Worm (Caenorhabditis elegans) whole organism, L4/young adult: ENCODE data around the gene nhr-103.

Experiments used
- W03F9.2 ChIP-seq: fragments of 150-350 bp; optimal IDR thresholded peaks from 2 replicates; lab custom pipeline; 2014; ENCODE audit warnings: missing biosample characterization, missing genetic modification characterization
- him-1 ChIP-seq: sonication (generic microtip); optimal IDR thresholded peaks from 2 replicates; lab custom pipeline; 2016; ENCODE audit warnings: missing genotype, missing genetic modification reagents, missing genetic modification characterization, missing compliant biosample characterization

ce11 chrV:2238012-2238411, 12.8 kb downstream of the nhr-103 start:
- TF ChIP-seq him-1 (tag; lab: Kevin White, UChicago) (no peak), W03F9.2 (tag; lab: Kevin White, UChicago) (no peak)
